Worm (Caenorhabditis elegans) whole organism, midembryonic: ENCODE data around the gene M195.2.

Experiments used
- T22C8.4 ChIP-seq: fragments of 200-800 bp; sonication (Bioruptor generic); IDR thresholded peaks from 2 replicates; pipeline ENCODE4 v1.3.6; 2022; ENCODE audit warnings: missing genetic modification characterization, missing compliant biosample characterization
- cog-1 ChIP-seq: sonication (generic microtip); optimal IDR thresholded peaks from 2 replicates; lab custom pipeline; 2016; ENCODE audit warnings: missing genetic modification characterization, missing compliant biosample characterization
- flt-1 ChIP-seq: fragments of 200-800 bp; sonication (Bioruptor generic); IDR thresholded peaks from 2 replicates; pipeline ENCODE4 v1.3.6; 2022; ENCODE audit warnings: missing genetic modification characterization, missing compliant biosample characterization
- klf-2 ChIP-seq: fragments of 200-800 bp; sonication (Bioruptor generic); conservative IDR thresholded peaks from 2 replicates; pipeline ENCODE4 v1.3.6; 2022; ENCODE audit warnings: missing genetic modification reagents, missing genetic modification characterization, missing compliant biosample characterization
- med-1 ChIP-seq: sonication (generic microtip); optimal IDR thresholded peaks from 2 replicates; lab custom pipeline; 2017; ENCODE audit warnings: missing genetic modification characterization, mild to moderate bottlenecking, missing compliant biosample characterization, antibody characterized with exemption, missing genetic modification reagents; ENCODE audit not compliant: insufficient read depth
- ref-1 ChIP-seq: fragments of 200-800 bp; sonication (Bioruptor generic); conservative IDR thresholded peaks from 2 replicates; pipeline ENCODE4 v1.3.6; 2022; ENCODE audit warnings: missing genetic modification reagents, missing genetic modification characterization, missing compliant biosample characterization
- tab-1 ChIP-seq: fragments of 200-800 bp; sonication (Bioruptor generic); IDR thresholded peaks from 2 replicates; pipeline ENCODE4 v1.3.6; 2022; ENCODE audit warnings: missing genetic modification characterization, missing compliant biosample characterization
- ztf-23 ChIP-seq: fragments of 200-800 bp; sonication (Bioruptor generic); IDR thresholded peaks from 2 replicates; pipeline ENCODE4 v1.3.6; 2022; ENCODE audit warnings: missing genetic modification reagents, missing genetic modification characterization, missing compliant biosample characterization
- ztf-29 ChIP-seq: fragments of 200-800 bp; sonication (Bioruptor generic); IDR thresholded peaks from 2 replicates; pipeline ENCODE4 v1.3.6; 2022; ENCODE audit warnings: missing genetic modification reagents, missing genetic modification characterization, missing compliant biosample characterization

Gene M195.2

ce11 chrII:8328820-8329339 is 31.7 kb upstream of the M195.2 start, which contains the start of gene hel-1:
TSS of gene hel-1 (minus strand) at chrII:8328870.
- TF ChIP-seq T22C8.4 (GFP tag; lab: Robert Waterston, UW) = no peak
- TF ChIP-seq cog-1 (tag; lab: Kevin White, UChicago) = peak; percentile 74
- TF ChIP-seq tab-1 = 0 out of 2 replicates have a peak, but pooled peaks have one; percentile 12
- no peak for TF ChIP-seq ztf-29 (GFP tag; lab: Robert Waterston, UW)
- no peak for TF ChIP-seq klf-2 (GFP tag; lab: Robert Waterston, UW)

ce11 chrII:8329462-8329861 is 31.1 kb upstream of the M195.2 start, which contains the start of gene C26D10.4:
TSS of gene C26D10.4 (plus strand) at chrII:8329762.
- TF ChIP-seq med-1 = no peak

- TF ChIP-seq flt-1 (GFP tag; lab: Robert Waterston, UW) = no peak
- TF ChIP-seq T22C8.4 (GFP tag; lab: Robert Waterston, UW) = no peak
These were observed 26.9 kb upstream of the M195.2 start, which contains the start of gene C26D10.7 for ce11 chrII:8333643-8334042. TSS of gene C26D10.7 (plus strand) at chrII:8333943.

ce11 chrII:8339108-8339507 is 21.4 kb upstream of the M195.2 start:
- no peak for TF ChIP-seq med-1
- no peak for TF ChIP-seq cog-1 (tag; lab: Kevin White, UChicago)
- TF ChIP-seq klf-2 (GFP tag; lab: Robert Waterston, UW) = no peak
- TF ChIP-seq ref-1 (GFP tag; lab: Robert Waterston, UW) = no peak
- TF ChIP-seq T22C8.4 (GFP tag; lab: Robert Waterston, UW) = no peak
- no peak for TF ChIP-seq ztf-23
- no peak for TF ChIP-seq tab-1
- TF ChIP-seq flt-1 (GFP tag; lab: Robert Waterston, UW) = no peak
- TF ChIP-seq ztf-29 (GFP tag; lab: Robert Waterston, UW) = no peak

ce11 chrII:8344803-8345202 is 15.8 kb upstream of the M195.2 start:
- TF ChIP-seq tab-1 (no peak), med-1 (no peak), T22C8.4 (GFP tag; lab: Robert Waterston, UW) (no peak), ztf-29 (GFP tag; lab: Robert Waterston, UW) (no peak), cog-1 (tag; lab: Kevin White, UChicago) (no peak), klf-2 (GFP tag; lab: Robert Waterston, UW) (no peak), flt-1 (GFP tag; lab: Robert Waterston, UW) (no peak), ref-1 (GFP tag; lab: Robert Waterston, UW) (no peak)

- TF ChIP-seq cog-1 (tag; lab: Kevin White, UChicago) (no peak), tab-1 (no peak), ref-1 (GFP tag; lab: Robert Waterston, UW) (no peak), klf-2 (GFP tag; lab: Robert Waterston, UW) (no peak), ztf-23 (no peak), ztf-29 (GFP tag; lab: Robert Waterston, UW) (no peak), T22C8.4 (GFP tag; lab: Robert Waterston, UW) (no peak), flt-1 (GFP tag; lab: Robert Waterston, UW) (no peak), med-1 (no peak)
These were observed 14.9 kb upstream of the M195.2 start for ce11 chrII:8345613-8346012.

ce11 chrII:8346384-8346783 is 14.2 kb upstream of the M195.2 start, which contains the start of gene eff-1:
TSS of gene eff-1 (plus strand) at chrII:8346684.
- TF ChIP-seq ref-1 (GFP tag; lab: Robert Waterston, UW) = no peak
- no peak for TF ChIP-seq klf-2 (GFP tag; lab: Robert Waterston, UW)
- TF ChIP-seq med-1 = no peak
- TF ChIP-seq T22C8.4 (GFP tag; lab: Robert Waterston, UW) = no peak
- no peak for TF ChIP-seq cog-1 (tag; lab: Kevin White, UChicago)
- TF ChIP-seq ztf-23 = no peak

ce11 chrII:8353288-8353687 is 7.3 kb upstream of the M195.2 start:
- TF ChIP-seq ref-1 (GFP tag; lab: Robert Waterston, UW) (no peak), med-1 (no peak), ztf-23 (no peak), klf-2 (GFP tag; lab: Robert Waterston, UW) (no peak)

ce11 chrII:8354233-8354750 is 6.3 kb upstream of the M195.2 start, which contains the start of gene C26D10.6:
TSS of gene C26D10.6 (minus strand) at chrII:8354700.
- no peak for TF ChIP-seq klf-2 (GFP tag; lab: Robert Waterston, UW)
- no peak for TF ChIP-seq flt-1 (GFP tag; lab: Robert Waterston, UW)
- no peak for TF ChIP-seq tab-1
- TF ChIP-seq med-1 = no peak
- no peak for TF ChIP-seq T22C8.4 (GFP tag; lab: Robert Waterston, UW)
- no peak for TF ChIP-seq ztf-23
- TF ChIP-seq cog-1 (tag; lab: Kevin White, UChicago) = no peak

ce11 chrII:8358466-8358865 is 2.1 kb upstream of the M195.2 start:
- TF ChIP-seq med-1 (no peak), T22C8.4 (GFP tag; lab: Robert Waterston, UW) (no peak), tab-1 (no peak), ztf-29 (GFP tag; lab: Robert Waterston, UW) (no peak), klf-2 (GFP tag; lab: Robert Waterston, UW) (no peak), flt-1 (GFP tag; lab: Robert Waterston, UW) (no peak), ref-1 (GFP tag; lab: Robert Waterston, UW) (no peak), ztf-23 (no peak), cog-1 (tag; lab: Kevin White, UChicago) (no peak)

- TF ChIP-seq T22C8.4 (GFP tag; lab: Robert Waterston, UW) (no peak), klf-2 (GFP tag; lab: Robert Waterston, UW) (no peak), tab-1 (no peak), ztf-29 (GFP tag; lab: Robert Waterston, UW) (no peak), ref-1 (GFP tag; lab: Robert Waterston, UW) (no peak), cog-1 (tag; lab: Kevin White, UChicago) (no peak), flt-1 (GFP tag; lab: Robert Waterston, UW) (no peak), ztf-23 (no peak), med-1 (no peak)
These were observed 1.2 kb upstream of the M195.2 start, which contains the start of gene col-77 for ce11 chrII:8359350-8359749. TSS of gene col-77 (minus strand) at chrII:8359381.
